Worm (Caenorhabditis elegans): ENCODE data around the gene cest-10.

Gene cest-10

ce11 chrIV:7222088-7222487, 41.7 kb downstream of the cest-10 start:
- peak; percentile 66 for TF ChIP-seq unc-42 (tag; optimal IDR thresholded peaks at IDR 0.05)
- TF ChIP-seq fkh-10 (GFP tag; optimal IDR thresholded peaks at IDR 0.05): no peak

- no peak for TF ChIP-seq dmd-4 (tag; optimal IDR thresholded peaks at IDR 0.05; ENCODE audit: borderline replicate concordance)
- no peak for TF ChIP-seq pax-1 (tag; optimal IDR thresholded peaks at IDR 0.05)
- no peak for TF ChIP-seq pros-1 (tag; optimal IDR thresholded peaks at IDR 0.05)
- no peak for TF ChIP-seq C08G9.2 (tag; optimal IDR thresholded peaks at IDR 0.05)
- no peak for TF ChIP-seq gmeb-2 (tag; optimal IDR thresholded peaks at IDR 0.05)
- TF ChIP-seq hlh-6 (tag; optimal IDR thresholded peaks at IDR 0.05): no peak
- TF ChIP-seq T23F11.4 (GFP tag; optimal IDR thresholded peaks at IDR 0.05): no peak
- no peak for TF ChIP-seq ceh-30 (tag; optimal IDR thresholded peaks at IDR 0.05)
- no peak for TF ChIP-seq hlh-8 (tag; optimal IDR thresholded peaks at IDR 0.05)
- TF ChIP-seq ttx-3 (tag; optimal IDR thresholded peaks at IDR 0.05): no peak
- no peak for TF ChIP-seq mec-3 (tag; optimal IDR thresholded peaks at IDR 0.05; ENCODE audit: borderline replicate concordance)
- TF ChIP-seq hlh-15 (tag; optimal IDR thresholded peaks at IDR 0.05): no peak
Observed at ce11 chrIV:7227072-7227471, 46.7 kb downstream of the cest-10 start, which contains the start of gene R13A1.10. R13A1.10 (minus strand) TSS chrIV:7227172.

ce11 chrIV:7228208-7228607, 47.9 kb downstream of the cest-10 start, which contains the start of gene D2024.5:
D2024.5 (minus strand) TSS chrIV:7228308.
- TF ChIP-seq C08G9.2 (tag; optimal IDR thresholded peaks at IDR 0.05) (no peak), T23F11.4 (GFP tag; optimal IDR thresholded peaks at IDR 0.05) (no peak), ets-4 (tag; optimal IDR thresholded peaks at IDR 0.05) (no peak), ceh-19 (GFP tag; optimal IDR thresholded peaks at IDR 0.05) (no peak), K02D7.2 (tag; optimal IDR thresholded peaks at IDR 0.05) (no peak), zip-5 (tag; optimal IDR thresholded peaks at IDR 0.05) (no peak), ceh-31 (tag; optimal IDR thresholded peaks at IDR 0.05) (no peak), unc-55 (GFP tag; optimal IDR thresholded peaks at IDR 0.05) (no peak), ceh-6 (GFP tag; optimal IDR thresholded peaks at IDR 0.05) (no peak), lim-6 (tag; optimal IDR thresholded peaks at IDR 0.05) (no peak), mec-3 (tag; optimal IDR thresholded peaks at IDR 0.05; ENCODE audit: borderline replicate concordance) (no peak), ceh-2 (tag; optimal IDR thresholded peaks at IDR 0.05) (no peak), odd-2 (tag; optimal IDR thresholded peaks at IDR 0.05) (no peak), elt-2 (tag; optimal IDR thresholded peaks at IDR 0.05) (no peak), nhr-11 (tag; optimal IDR thresholded peaks at IDR 0.05) (no peak), hlh-6 (tag; optimal IDR thresholded peaks at IDR 0.05) (no peak)

- peak; percentile 43 for TF ChIP-seq elt-2 (tag; optimal IDR thresholded peaks at IDR 0.05)
- no peak for TF ChIP-seq Y22D7AL.16 (tag; optimal IDR thresholded peaks at IDR 0.05)
- no peak for TF ChIP-seq mec-3 (tag; optimal IDR thresholded peaks at IDR 0.05; ENCODE audit: borderline replicate concordance)
- peak; percentile 3 for TF ChIP-seq unc-86 (tag; optimal IDR thresholded peaks at IDR 0.05)
- no peak for TF ChIP-seq ceh-22 (tag; optimal IDR thresholded peaks at IDR 0.05)
- peak; percentile 46 for TF ChIP-seq ceh-2 (tag; optimal IDR thresholded peaks at IDR 0.05)
- peak; percentile 40 for TF ChIP-seq C08G9.2 (tag; optimal IDR thresholded peaks at IDR 0.05)
- peak; percentile 37 for TF ChIP-seq unc-42 (tag; optimal IDR thresholded peaks at IDR 0.05)
- TF ChIP-seq pqm-1 (tag; optimal IDR thresholded peaks at IDR 0.05): peak; percentile 2
- TF ChIP-seq ceh-34 (tag; optimal IDR thresholded peaks at IDR 0.05): peak; percentile 61
- peak; percentile 90 for TF ChIP-seq ceh-31 (tag; optimal IDR thresholded peaks at IDR 0.05)
- peak; percentile 32 for TF ChIP-seq zip-5 (tag; optimal IDR thresholded peaks at IDR 0.05)
- TF ChIP-seq ceh-14 (tag; optimal IDR thresholded peaks at IDR 0.05): peak; percentile 62
- TF ChIP-seq nfya-1 (tag; optimal IDR thresholded peaks at IDR 0.05): peak; percentile 5
- TF ChIP-seq nhr-232 (tag; optimal IDR thresholded peaks at IDR 0.05): no peak
- TF ChIP-seq npax-4 (tag; optimal IDR thresholded peaks at IDR 0.05): no peak
- peak; percentile 63 for TF ChIP-seq fax-1 (tag; optimal IDR thresholded peaks at IDR 0.05)
- peak; percentile 54 for TF ChIP-seq ets-4 (tag; optimal IDR thresholded peaks at IDR 0.05)
- no peak for TF ChIP-seq K09A11.1 (tag; optimal IDR thresholded peaks at IDR 0.05; ENCODE audit: insufficient read depth)
- no peak for TF ChIP-seq hlh-13 (GFP tag; optimal IDR thresholded peaks at IDR 0.05)
- TF ChIP-seq hlh-8 (tag; optimal IDR thresholded peaks at IDR 0.05): peak; percentile 39
- TF ChIP-seq rnt-1 (tag; optimal IDR thresholded peaks at IDR 0.05): peak; percentile 47
- peak; percentile 21 for TF ChIP-seq ceh-18 (tag; optimal IDR thresholded peaks at IDR 0.05)
- peak; percentile 95 for TF ChIP-seq ceh-48 (tag; optimal IDR thresholded peaks at IDR 0.05)
- no peak for TF ChIP-seq unc-3 (GFP tag; conservative IDR thresholded peaks at IDR 0.05)
- peak; percentile 37 for TF ChIP-seq unc-3 (tag; optimal IDR thresholded peaks at IDR 0.05)
- TF ChIP-seq tbx-2 (tag; optimal IDR thresholded peaks at IDR 0.05): peak; percentile 79
- TF ChIP-seq T23F11.4 (GFP tag; optimal IDR thresholded peaks at IDR 0.05): no peak
Observed at ce11 chrIV:7230198-7230597, 49.8 kb downstream of the cest-10 start, which contains the start of gene cap-1. cap-1 (minus strand) TSS chrIV:7230223.

Data from whole organism, late embryonic.